Fruit fly (Drosophila melanogaster) whole organism, embryonic: ENCODE data around the gene CG7227.

Experiments used
- ATbp ChIP-seq: fragments of 200-800 bp; sonication (Bioruptor generic); optimal IDR thresholded peaks from 2 replicates; lab custom pipeline; 2017; ENCODE audit warnings: missing biosample characterization, mild to moderate bottlenecking, missing genetic modification characterization, missing genetic modification reagents
- C15 ChIP-seq: fragments of 200-800 bp; sonication (Bioruptor generic); IDR thresholded peaks from 3 replicates; pipeline ENCODE4 v1.3.6; 2022; ENCODE audit warnings: missing biosample characterization, missing genetic modification characterization
- CG10543 ChIP-seq: fragments of 200-800 bp; sonication (Bioruptor generic); optimal IDR thresholded peaks from 3 replicates; lab custom pipeline; 2017; ENCODE audit warnings: missing biosample characterization, mild to moderate bottlenecking, missing genetic modification characterization, moderate library complexity
- CG11247 ChIP-seq: fragments of 200-800 bp; sonication (Bioruptor generic); IDR thresholded peaks from 2 replicates; pipeline ENCODE4 v1.3.6; 2022; ENCODE audit warnings: missing biosample characterization, missing genetic modification characterization
- CG11456 ChIP-seq: fragments of 200-800 bp; sonication (Bioruptor generic); IDR thresholded peaks from 3 replicates; pipeline ENCODE4 v1.3.6; 2022; ENCODE audit warnings: missing biosample characterization, missing genetic modification characterization
- CG12942 ChIP-seq: fragments of 200-800 bp; sonication (Bioruptor generic); optimal IDR thresholded peaks from 3 replicates; lab custom pipeline; 2016; ENCODE audit warnings: missing biosample characterization, missing genetic modification characterization
- CG13775 ChIP-seq: fragments of 200-800 bp; sonication (Bioruptor generic); optimal IDR thresholded peaks from 3 replicates; lab custom pipeline; 2017; ENCODE audit warnings: missing biosample characterization, mild to moderate bottlenecking, missing genetic modification characterization
- CG13894 ChIP-seq: fragments of 200-800 bp; sonication (Bioruptor generic); optimal IDR thresholded peaks from 3 replicates; lab custom pipeline; 2018; ENCODE audit warnings: missing biosample characterization, mild to moderate bottlenecking, missing genetic modification characterization, moderate library complexity
- CG14860 ChIP-seq: fragments of 200-800 bp; sonication (Bioruptor generic); IDR thresholded peaks from 3 replicates; pipeline ENCODE4 v1.3.6; 2022; ENCODE audit warnings: missing biosample characterization, missing genetic modification characterization; ENCODE audit not compliant: partially characterized antibody
- CG15601 ChIP-seq: fragments of 200-800 bp; sonication (Bioruptor generic); optimal IDR thresholded peaks from 3 replicates; lab custom pipeline; 2019; ENCODE audit warnings: missing biosample characterization, mild to moderate bottlenecking, missing genetic modification characterization, moderate library complexity
- CG17612 ChIP-seq: fragments of 200-800 bp; sonication (Bioruptor generic); IDR thresholded peaks from 2 replicates; pipeline ENCODE4 v1.3.6; 2022; ENCODE audit warnings: missing biosample characterization, missing genetic modification characterization
- CG18262 ChIP-seq: fragments of 200-800 bp; optimal IDR thresholded peaks from 3 replicates; lab custom pipeline; 2019; ENCODE audit warnings: missing biosample characterization, mild to moderate bottlenecking, missing genetic modification characterization, moderate library complexity
- CG2678 ChIP-seq: fragments of 200-800 bp; sonication (Bioruptor generic); optimal IDR thresholded peaks from 3 replicates; lab custom pipeline; 2019; ENCODE audit warnings: missing biosample characterization, mild to moderate bottlenecking, missing genetic modification characterization, moderate library complexity
- CG31388 ChIP-seq: fragments of 200-800 bp; sonication (Bioruptor generic); optimal IDR thresholded peaks from 2 replicates; lab custom pipeline; 2016; ENCODE audit warnings: missing biosample characterization, missing genetic modification characterization
- CG4854 ChIP-seq: fragments of 200-800 bp; sonication (Bioruptor generic); optimal IDR thresholded peaks from 2 replicates; lab custom pipeline; 2016; ENCODE audit warnings: missing biosample characterization, missing genetic modification characterization, inconsistent platforms
- CG6791 ChIP-seq: fragments of 200-800 bp; sonication (Bioruptor generic); IDR thresholded peaks from 3 replicates; pipeline ENCODE4 v1.3.6; 2022; ENCODE audit warnings: missing biosample characterization, missing genetic modification characterization; ENCODE audit not compliant: partially characterized antibody
- CG6813 ChIP-seq: fragments of 200-800 bp; sonication (Bioruptor generic); optimal IDR thresholded peaks from 2 replicates; lab custom pipeline; 2017; ENCODE audit warnings: missing biosample characterization, missing genetic modification characterization, mild to moderate bottlenecking, moderate library complexity, missing genetic modification reagents
- CG8388 ChIP-seq: fragments of 200-800 bp; sonication (Bioruptor generic); optimal IDR thresholded peaks from 2 replicates; lab custom pipeline; 2019; ENCODE audit warnings: missing biosample characterization, mild to moderate bottlenecking, missing genetic modification characterization, moderate library complexity
- Eip74EF ChIP-seq, 2 experiments: fragments of 200-800 bp in 1 of 2; fragments of >200 bp in 1 of 2; sonication (Bioruptor generic) in 1 of 2; optimal IDR thresholded peaks; 2 replicates each; lab custom pipeline; 2017 to 2019; ENCODE audit warnings: missing biosample characterization in 2 of 2, missing genetic modification characterization in 2 of 2, mild to moderate bottlenecking in 1 of 2, moderate library complexity in 1 of 2
- HmgD ChIP-seq: fragments of 200-800 bp; sonication (Bioruptor generic); optimal IDR thresholded peaks from 3 replicates; lab custom pipeline; 2016; ENCODE audit warnings: missing biosample characterization, missing genetic modification characterization
- Hsf ChIP-seq: fragments of 200-800 bp; sonication (Bioruptor generic); optimal IDR thresholded peaks from 3 replicates; lab custom pipeline; 2016; ENCODE audit warnings: missing biosample characterization, missing genetic modification characterization
- Pdp1 ChIP-seq, 2 experiments: fragments of 200-800 bp; sonication (Bioruptor generic); optimal IDR thresholded peaks; 3 replicates each; lab custom pipeline; 2016; ENCODE audit warnings: missing biosample characterization in 2 of 2, missing genetic modification characterization in 2 of 2, mild to moderate bottlenecking in 1 of 2, moderate library complexity in 1 of 2
- Ptx1 ChIP-seq: fragments of 200-800 bp; sonication (Bioruptor generic); IDR thresholded peaks from 2 replicates; pipeline ENCODE4 v1.3.6; 2022; ENCODE audit warnings: missing biosample characterization, missing genetic modification characterization
- Rfx ChIP-seq: fragments of 200-800 bp; sonication (Bioruptor generic); IDR thresholded peaks from 2 replicates; pipeline ENCODE4 v1.3.6; 2022; ENCODE audit warnings: missing biosample characterization, missing genetic modification characterization
- Stat92E ChIP-seq, 3 experiments: fragments of >200 bp in 2 of 3; fragments of 200-800 bp in 1 of 3; sonication (Bioruptor generic) in 1 of 3; optimal IDR thresholded peaks; 2 replicates each; lab custom pipeline; 2017 to 2019; ENCODE audit warnings: missing biosample characterization in 3 of 3, missing genetic modification characterization in 3 of 3, mild to moderate bottlenecking in 1 of 3, moderate library complexity in 1 of 3
- Taf1 ChIP-seq: fragments of 200-800 bp; sonication (Bioruptor generic); IDR thresholded peaks from 2 replicates; pipeline ENCODE4 v1.3.6; 2022; ENCODE audit warnings: missing biosample characterization, missing genetic modification characterization
- ase ChIP-seq: fragments of 200-800 bp; sonication (Bioruptor generic); IDR thresholded peaks from 3 replicates; pipeline ENCODE4 v1.3.6; 2022; ENCODE audit warnings: missing biosample characterization, missing genetic modification characterization
- bowl ChIP-seq: fragments of 200-800 bp; sonication (Bioruptor generic); IDR thresholded peaks from 2 replicates; pipeline ENCODE4 v1.3.6; 2022; ENCODE audit warnings: missing biosample characterization, missing genetic modification characterization
- chif ChIP-seq, 2 experiments: fragments of 200-800 bp; sonication (Bioruptor generic); optimal IDR thresholded peaks; 3 replicates each; lab custom pipeline; 2016; ENCODE audit warnings: missing biosample characterization in 2 of 2, missing genetic modification characterization in 2 of 2
- croc ChIP-seq: fragments of 200-800 bp; sonication (Bioruptor generic); conservative IDR thresholded peaks from 3 replicates; pipeline ENCODE4 v1.3.6; 2022; ENCODE audit warnings: missing biosample characterization, missing genetic modification characterization
- crol ChIP-seq: fragments of 200-800 bp; sonication (Bioruptor generic); IDR thresholded peaks from 2 replicates; pipeline ENCODE4 v1.3.6; 2022; ENCODE audit warnings: missing biosample characterization, missing genetic modification characterization
- dmrt11E ChIP-seq: fragments of 200-800 bp; sonication (Bioruptor generic); optimal IDR thresholded peaks from 3 replicates; lab custom pipeline; 2018; ENCODE audit warnings: missing biosample characterization, mild to moderate bottlenecking, missing genetic modification characterization, moderate library complexity
- en ChIP-seq: fragments of 200-800 bp; sonication (Bioruptor generic); optimal IDR thresholded peaks from 2 replicates; lab custom pipeline; 2016; ENCODE audit warnings: missing biosample characterization, missing genetic modification characterization
- ewg ChIP-seq: fragments of 200-800 bp; sonication (Bioruptor generic); optimal IDR thresholded peaks from 3 replicates; lab custom pipeline; 2017; ENCODE audit warnings: mild to moderate bottlenecking, missing biosample characterization, missing genetic modification reagents, missing genetic modification characterization
- gcm ChIP-seq: fragments of 200-800 bp; sonication (Bioruptor generic); optimal IDR thresholded peaks from 2 replicates; lab custom pipeline; 2019; ENCODE audit warnings: missing biosample characterization, mild to moderate bottlenecking, missing genetic modification characterization, moderate library complexity
- klu ChIP-seq: fragments of 200-800 bp; sonication (Bioruptor generic); IDR thresholded peaks from 2 replicates; pipeline ENCODE4 v1.3.6; 2022; ENCODE audit warnings: missing biosample characterization, missing genetic modification characterization
- knrl ChIP-seq: fragments of 200-800 bp; sonication (Bioruptor generic); IDR thresholded peaks from 3 replicates; pipeline ENCODE4 v1.3.6; 2022; ENCODE audit warnings: missing biosample characterization, missing genetic modification characterization; ENCODE audit not compliant: partially characterized antibody
- lab ChIP-seq: fragments of 200-800 bp; sonication (Bioruptor generic); optimal IDR thresholded peaks from 3 replicates; lab custom pipeline; 2017; ENCODE audit warnings: missing biosample characterization, missing genetic modification characterization, mild to moderate bottlenecking, moderate library complexity, missing genetic modification reagents
- mld ChIP-seq: fragments of 200-800 bp; sonication (Bioruptor generic); IDR thresholded peaks from 3 replicates; pipeline ENCODE4 v1.3.6; 2022; ENCODE audit warnings: missing biosample characterization, missing genetic modification characterization; ENCODE audit not compliant: partially characterized antibody
- onecut ChIP-seq: fragments of 200-800 bp; sonication (Bioruptor generic); IDR thresholded peaks from 2 replicates; pipeline ENCODE4 v1.3.6; 2022; ENCODE audit warnings: missing biosample characterization, missing genetic modification characterization
- pnt ChIP-seq: fragments of 200-800 bp; sonication (Bioruptor generic); optimal IDR thresholded peaks from 3 replicates; lab custom pipeline; 2016; ENCODE audit warnings: missing biosample characterization, missing genetic modification characterization
- scrt ChIP-seq: fragments of 200-800 bp; sonication (Bioruptor generic); optimal IDR thresholded peaks from 2 replicates; lab custom pipeline; 2018; ENCODE audit warnings: missing biosample characterization, mild to moderate bottlenecking, missing genetic modification characterization, moderate library complexity
- sd ChIP-seq: fragments of 200-800 bp; sonication (Bioruptor generic); optimal IDR thresholded peaks from 3 replicates; lab custom pipeline; 2018; ENCODE audit warnings: missing biosample characterization, mild to moderate bottlenecking, missing genetic modification characterization, moderate library complexity
- slou ChIP-seq: fragments of 200-800 bp; sonication (Bioruptor generic); optimal IDR thresholded peaks from 3 replicates; lab custom pipeline; 2016; ENCODE audit warnings: missing biosample characterization, missing genetic modification characterization
- usp ChIP-seq: fragments of >200 bp; optimal IDR thresholded peaks from 2 replicates; lab custom pipeline; 2017; ENCODE audit warnings: missing biosample characterization, missing genetic modification characterization

Gene CG7227

dm6 chr2L:7993062-7993685, 4.8 kb downstream of the CG7227 start (continued):
- TF ChIP-seq lab (GFP tag; lab: Kevin White, UChicago) (peak; percentile 33), slou (GFP tag; lab: Kevin White, UChicago) (no peak), gcm (GFP tag; lab: Kevin White, UChicago) (no peak), ewg (peak; percentile 35), ase (no peak), CG6791 (GFP tag; lab: Robert Waterston, UW) (no peak), CG11456 (GFP tag; lab: Robert Waterston, UW) (no peak), scrt (peak; percentile 64), crol (GFP tag; lab: Robert Waterston, UW) (peak; percentile 79), Eip74EF (GFP tag; optimal IDR thresholded peaks at IDR 0.05; lab: Kevin White, UChicago) (peak in 1 of 2 experiments; percentile 50), bowl (no peak), klu (no peak)
- TF ChIP-seq, all 482 proteins: peak for 40

- TF ChIP-seq CG12942 (no peak), HmgD (GFP tag; lab: Kevin White, UChicago) (no peak), CG11247 (GFP tag; lab: Robert Waterston, UW) (no peak), Ptx1 (GFP tag; lab: Robert Waterston, UW) (no peak), Stat92E (GFP tag; optimal IDR thresholded peaks at IDR 0.05; lab: Kevin White, UChicago) (no peak), C15 (no peak), Hsf (no peak), ewg (peak; percentile 30), CG17612 (GFP tag; lab: Robert Waterston, UW) (no peak), Rfx (GFP tag; lab: Robert Waterston, UW) (0 out of 2 replicates have a peak, but pooled peaks have one; percentile 33), knrl (GFP tag; lab: Robert Waterston, UW) (no peak), CG31388 (no peak), CG14860 (GFP tag; lab: Robert Waterston, UW) (no peak), CG2678 (tag; lab: Kevin White, UChicago) (no peak), CG13894 (tag; lab: Kevin White, UChicago) (peak; percentile 21), pnt (GFP tag; lab: Kevin White, UChicago) (no peak), CG6813 (GFP tag; lab: Kevin White, UChicago) (no peak), Taf1 (GFP tag; lab: Robert Waterston, UW) (0 out of 2 replicates have a peak, but pooled peaks have one; percentile 6), onecut (GFP tag; lab: Robert Waterston, UW) (peak; percentile 30; the same call in 1 of the 2 replicates), chif (GFP tag; optimal IDR thresholded peaks at IDR 0.05; lab: Kevin White, UChicago) (no peak), croc (GFP tag; lab: Robert Waterston, UW) (no peak), ATbp (GFP tag; lab: Kevin White, UChicago) (no peak), mld (GFP tag; lab: Robert Waterston, UW) (no peak), CG8388 (no peak), Pdp1 (GFP tag; optimal IDR thresholded peaks at IDR 0.05; lab: Kevin White, UChicago) (no peak), CG13775 (GFP tag; lab: Kevin White, UChicago) (no peak), CG10543 (no peak), en (GFP tag; lab: Kevin White, UChicago) (no peak), dmrt11E (tag; lab: Kevin White, UChicago) (no peak), CG18262 (tag; lab: Kevin White, UChicago) (no peak), usp (GFP tag; lab: Kevin White, UChicago) (no peak), sd (tag; lab: Kevin White, UChicago) (peak; percentile 82), CG15601 (no peak), CG4854 (GFP tag; lab: Kevin White, UChicago) (no peak)
Observed at dm6 chr2L:7992654-7993053, 5.3 kb downstream of the CG7227 start.
